Worm (Caenorhabditis elegans) whole organism, young adult: ENCODE data around the gene M03C11.3.

ENCODE experiments used
- B0035.1 ChIP-seq: sonication (generic microtip); optimal IDR thresholded peaks from 2 replicates; lab custom pipeline; 2016; ENCODE audit warnings: missing genetic modification characterization, mild to moderate bottlenecking, missing compliant biosample characterization, missing genotype, missing genetic modification reagents
- let-607 ChIP-seq, 2 experiments: fragments of 200-800 bp in 1 of 2; sonication (Bioruptor generic) in 1 of 2; sonication (generic microtip) in 1 of 2; optimal IDR thresholded peaks; 2 replicates each; lab custom pipeline; 2016 to 2018; ENCODE audit warnings: mild to moderate bottlenecking in 2 of 2, missing compliant biosample characterization in 2 of 2, missing genetic modification characterization in 2 of 2, moderate library complexity in 2 of 2, missing genotype in 1 of 2
- snpc-1.3 ChIP-seq: sonication (generic microtip); optimal IDR thresholded peaks from 2 replicates; lab custom pipeline; 2017; ENCODE audit warnings: missing genetic modification characterization, mild to moderate bottlenecking, missing compliant biosample characterization, antibody characterized with exemption, moderate library complexity, missing genotype, missing genetic modification reagents; ENCODE audit not compliant: insufficient read depth

DNA sequence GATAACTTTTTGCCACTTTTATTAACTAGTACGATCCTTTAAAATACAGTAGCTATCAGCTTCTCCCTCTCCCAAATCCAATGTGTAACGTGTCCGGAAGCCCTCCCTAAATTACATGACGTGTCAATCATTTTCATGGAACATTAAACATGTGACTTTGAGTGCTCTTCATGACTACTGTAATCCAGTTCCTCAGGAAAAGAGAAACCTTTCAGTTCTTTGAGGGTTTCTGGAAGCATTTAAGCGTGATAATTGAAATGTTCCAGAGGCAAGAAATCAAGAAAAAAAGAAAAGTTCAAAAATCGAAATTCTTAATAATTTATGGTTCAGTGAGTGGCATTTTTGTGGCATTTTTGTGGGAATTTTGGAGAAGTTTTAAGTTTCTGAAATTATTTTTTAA, 42.0 kb upstream of the M03C11.3 start:
- TF ChIP-seq B0035.1 (no peak), snpc-1.3 (no peak), let-607 (tag; optimal IDR thresholded peaks at IDR 0.05; lab: Kevin White, UChicago) (no peak)
